Fruit fly (Drosophila melanogaster) whole organism, wandering third instar larva: ENCODE data around the gene CG31441.

Experiments
- Dfd ChIP-seq: fragments of >200 bp; optimal IDR thresholded peaks from 2 replicates; lab custom pipeline; 2017; ENCODE audit warnings: missing biosample characterization, missing genetic modification characterization
- Hr83 ChIP-seq: fragments of 200-300 bp; sonication (Bioruptor generic); optimal IDR thresholded peaks from 2 replicates; lab custom pipeline; 2016; ENCODE audit warnings: missing biosample characterization, mild to moderate bottlenecking, missing genetic modification characterization, moderate library complexity; ENCODE audit not compliant: poor library complexity, severe bottlenecking
- N ChIP-seq: fragments of >200 bp; optimal IDR thresholded peaks from 2 replicates; lab custom pipeline; 2018; ENCODE audit warnings: missing biosample characterization, missing external identifiers, missing genetic modification characterization
- brk ChIP-seq: fragments of 200-800 bp; sonication (Bioruptor generic); optimal IDR thresholded peaks from 2 replicates; lab custom pipeline; 2016; ENCODE audit warnings: missing biosample characterization, mild to moderate bottlenecking, missing genetic modification characterization
- lola ChIP-seq: fragments of >200 bp; optimal IDR thresholded peaks from 2 replicates; lab custom pipeline; 2017; ENCODE audit warnings: missing biosample characterization, missing genetic modification characterization

DNA sequence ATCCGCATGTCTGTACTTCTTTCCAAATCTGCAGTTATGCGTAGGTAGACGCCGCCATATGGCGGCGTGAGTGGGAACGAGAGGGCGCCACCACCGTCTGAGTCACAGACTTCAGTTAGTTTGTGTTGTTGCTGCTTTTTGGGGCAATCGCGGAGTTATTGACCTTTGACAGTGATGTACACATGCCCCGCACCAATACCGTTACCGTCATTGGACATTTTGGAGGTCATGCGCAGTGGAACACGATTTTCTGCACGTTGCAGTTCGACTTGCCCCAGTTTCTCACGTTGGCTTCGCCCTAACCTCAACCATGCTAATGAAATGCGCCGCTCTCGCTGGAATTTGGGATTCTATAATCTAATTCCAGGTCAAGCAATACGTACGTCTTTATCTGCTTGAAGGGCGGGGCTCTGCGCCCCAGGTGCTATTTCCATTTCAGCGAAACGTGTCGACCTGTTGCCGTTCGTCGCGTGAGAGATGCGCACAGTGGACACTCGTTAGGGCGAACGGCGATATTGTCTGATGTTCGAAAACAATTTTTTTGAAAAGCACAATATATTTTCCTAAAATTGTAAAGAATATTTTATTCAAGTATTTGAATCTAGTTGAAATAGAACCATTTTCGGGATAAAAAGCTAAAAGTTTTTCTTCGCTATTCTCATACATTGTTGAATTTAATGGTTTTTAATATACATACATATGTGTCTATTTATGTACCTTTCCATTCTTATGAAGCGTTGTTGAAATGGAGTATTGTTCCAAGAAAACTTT, 24.6 kb upstream of the CG31441 start:
- TF ChIP-seq Dfd (GFP tag; lab: Kevin White, UChicago) (no peak), lola (GFP tag; lab: Kevin White, UChicago) (no peak), N (GFP tag; lab: Kevin White, UChicago) (no peak), brk (GFP tag; lab: Kevin White, UChicago) (no peak), Hr83 (peak; percentile 66)
